Worm (Caenorhabditis elegans) whole organism, mixed stage, embryonic: ENCODE data around the gene C25F9.12.

Experiments used
- M03D4.4 ChIP-seq: sonication (generic microtip); optimal IDR thresholded peaks from 2 replicates; lab custom pipeline; 2017; ENCODE audit warnings: mild to moderate bottlenecking, missing genetic modification characterization, missing compliant biosample characterization
- drap-1 ChIP-seq: fragments of 200-800 bp; sonication (Bioruptor generic); optimal IDR thresholded peaks from 3 replicates; lab custom pipeline; 2018; ENCODE audit warnings: mild to moderate bottlenecking, missing genetic modification characterization, missing compliant biosample characterization
- elt-3 ChIP-seq: fragments of 150-350 bp; optimal IDR thresholded peaks from 2 replicates; lab custom pipeline; 2014; ENCODE audit warnings: missing biosample characterization, missing genetic modification characterization
- lin-13 ChIP-seq: fragments of 150-350 bp; optimal IDR thresholded peaks from 2 replicates; lab custom pipeline; 2014; ENCODE audit warnings: missing biosample characterization, missing genetic modification characterization
- lsy-2 ChIP-seq: fragments of 150-350 bp; optimal IDR thresholded peaks from 2 replicates; lab custom pipeline; 2014; ENCODE audit warnings: missing biosample characterization, missing genetic modification characterization
- mab-5 ChIP-seq: fragments of 150-350 bp; optimal IDR thresholded peaks from 2 replicates; lab custom pipeline; 2014; ENCODE audit warnings: missing biosample characterization, missing genetic modification characterization
- nhr-237 ChIP-seq: fragments of 150-350 bp; optimal IDR thresholded peaks from 2 replicates; lab custom pipeline; 2014; ENCODE audit warnings: missing biosample characterization, missing genetic modification characterization
- nhr-28 ChIP-seq: fragments of 150-350 bp; optimal IDR thresholded peaks from 2 replicates; lab custom pipeline; 2014; ENCODE audit warnings: missing biosample characterization, missing genetic modification characterization
- snpc-4 ChIP-seq: fragments of 150-350 bp; optimal IDR thresholded peaks from 2 replicates; lab custom pipeline; 2014; ENCODE audit warnings: missing biosample characterization, missing genetic modification characterization
- unc-62 ChIP-seq: fragments of 150-350 bp; optimal IDR thresholded peaks from 2 replicates; lab custom pipeline; 2014; ENCODE audit warnings: missing biosample characterization, missing genetic modification reagents, missing genetic modification characterization
- ztf-11 ChIP-seq: fragments of 150-350 bp; optimal IDR thresholded peaks from 2 replicates; lab custom pipeline; 2014; ENCODE audit warnings: missing biosample characterization, missing genetic modification characterization

ce11 chrV:19371253-19371652, 31.5 kb downstream of the C25F9.12 start, which contains the start of gene Y43F8A.2:
- TF ChIP-seq lin-13 (tag; lab: Kevin White, UChicago) (no peak), lsy-2 (tag; lab: Kevin White, UChicago) (no peak), nhr-237 (tag; lab: Kevin White, UChicago) (no peak), elt-3 (tag; lab: Kevin White, UChicago) (no peak), M03D4.4 (tag; lab: Kevin White, UChicago) (no peak), nhr-28 (tag; lab: Kevin White, UChicago) (no peak), drap-1 (GFP tag; lab: Kevin White, UChicago) (no peak), mab-5 (tag; lab: Kevin White, UChicago) (no peak), unc-62 (GFP tag; lab: Kevin White, UChicago) (no peak), snpc-4 (tag; lab: Kevin White, UChicago) (no peak), ztf-11 (tag; lab: Kevin White, UChicago) (no peak)
